Worm (Caenorhabditis elegans) whole organism, late embryonic: ENCODE measurements around the gene idpc-3.

Experiments
- C08G9.2 ChIP-seq: sonication (generic microtip); optimal IDR thresholded peaks from 2 replicates; lab custom pipeline; 2016; ENCODE audit warnings: mild to moderate bottlenecking, missing genetic modification characterization, moderate library complexity, missing compliant biosample characterization
- ceh-9 ChIP-seq: sonication (generic microtip); optimal IDR thresholded peaks from 2 replicates; lab custom pipeline; 2016; ENCODE audit warnings: mild to moderate bottlenecking, missing genetic modification characterization, inconsistent platforms, missing compliant biosample characterization
- ets-4 ChIP-seq: sonication (generic microtip); optimal IDR thresholded peaks from 2 replicates; lab custom pipeline; 2016; ENCODE audit warnings: missing genetic modification characterization, missing compliant biosample characterization
- hlh-30 ChIP-seq: sonication (generic microtip); optimal IDR thresholded peaks from 2 replicates; lab custom pipeline; 2017; ENCODE audit warnings: antibody characterized with exemption, missing genetic modification characterization, missing compliant biosample characterization; ENCODE audit not compliant: insufficient read depth
- madf-2 ChIP-seq: sonication (generic microtip); optimal IDR thresholded peaks from 2 replicates; lab custom pipeline; 2017; ENCODE audit warnings: missing genetic modification characterization, missing compliant biosample characterization
- pha-4 ChIP-seq: fragments of 150-350 bp; optimal IDR thresholded peaks from 2 replicates; lab custom pipeline; 2018; ENCODE audit warnings: missing biosample characterization, missing genetic modification reagents, missing genetic modification characterization
- sdc-2 ChIP-seq: sonication (generic microtip); optimal IDR thresholded peaks from 2 replicates; lab custom pipeline; 2016; ENCODE audit warnings: missing genotype, missing genetic modification characterization, missing compliant biosample characterization
- tbx-2 ChIP-seq: sonication (generic microtip); optimal IDR thresholded peaks from 2 replicates; lab custom pipeline; 2016; ENCODE audit warnings: missing genetic modification characterization, missing compliant biosample characterization
- unc-86 ChIP-seq: sonication (generic microtip); optimal IDR thresholded peaks from 2 replicates; lab custom pipeline; 2016; ENCODE audit warnings: missing genetic modification characterization, missing compliant biosample characterization

DNA sequence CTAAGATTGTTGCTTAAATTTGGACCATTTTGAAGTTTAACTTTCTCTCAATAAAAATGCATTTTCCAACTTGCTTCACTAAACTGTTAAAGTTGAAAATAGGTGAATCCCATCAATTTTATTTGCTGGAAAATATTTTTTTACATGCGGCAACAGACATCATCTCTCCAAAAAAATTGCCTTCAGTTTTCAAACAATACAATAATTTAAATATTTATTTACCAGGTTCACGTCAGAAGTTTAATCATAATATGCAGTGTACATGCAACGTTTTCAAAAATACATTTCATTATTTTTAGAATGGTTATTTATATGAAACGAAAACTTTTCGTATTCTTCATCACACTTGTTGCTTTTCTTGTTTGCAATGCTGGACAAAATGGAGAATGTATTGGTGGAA lies 1.9 kb upstream of the idpc-3 start, which contains the start of gene T06E4.5:
- TF ChIP-seq ceh-9 (tag; lab: Kevin White, UChicago) (no peak), pha-4 (tag; lab: Kevin White, UChicago) (no peak), madf-2 (tag; lab: Kevin White, UChicago) (no peak), C08G9.2 (tag; lab: Kevin White, UChicago) (no peak), ets-4 (tag; lab: Kevin White, UChicago) (no peak), tbx-2 (no peak), unc-86 (tag; lab: Kevin White, UChicago) (no peak), hlh-30 (tag; lab: Kevin White, UChicago) (no peak), sdc-2 (tag; lab: Kevin White, UChicago) (no peak)
